Worm (Caenorhabditis elegans) whole organism, L1 larva: Measurements from ENCODE around the gene T28F3.11.

ENCODE experiments used
- aha-1 ChIP-seq: fragments of 150-350 bp; optimal IDR thresholded peaks from 2 replicates; lab custom pipeline; 2014; ENCODE audit warnings: missing biosample characterization, missing genetic modification characterization
- alr-1 ChIP-seq: fragments of 200-800 bp; sonication (Bioruptor generic); optimal IDR thresholded peaks from 2 replicates; lab custom pipeline; 2018; ENCODE audit warnings: borderline replicate concordance, mild to moderate bottlenecking, missing genetic modification characterization, missing compliant biosample characterization
- aly-2 ChIP-seq: fragments of 150-350 bp; optimal IDR thresholded peaks from 2 replicates; lab custom pipeline; 2014; ENCODE audit warnings: missing biosample characterization, missing genetic modification characterization
- blmp-1 ChIP-seq: fragments of 150-350 bp; optimal IDR thresholded peaks from 2 replicates; lab custom pipeline; 2014; ENCODE audit warnings: missing biosample characterization, missing genetic modification characterization
- elt-2 ChIP-seq: sonication (generic microtip); optimal IDR thresholded peaks from 2 replicates; lab custom pipeline; 2016; ENCODE audit warnings: missing genetic modification characterization, mild to moderate bottlenecking, inconsistent platforms, missing compliant biosample characterization, missing genetic modification reagents
- hlh-4 ChIP-seq: sonication (generic microtip); optimal IDR thresholded peaks from 2 replicates; lab custom pipeline; 2016; ENCODE audit warnings: mild to moderate bottlenecking, missing genetic modification characterization, missing compliant biosample characterization
- isw-1 ChIP-seq: fragments of 200-800 bp; sonication (Bioruptor generic); IDR thresholded peaks from 2 replicates; pipeline ENCODE4 v1.3.6; 2022; ENCODE audit warnings: missing genetic modification characterization, missing compliant biosample characterization
- lin-15B ChIP-seq: fragments of 150-350 bp; sonication (generic microtip); optimal IDR thresholded peaks from 3 replicates; lab custom pipeline; 2014; ENCODE audit warnings: missing biosample characterization, missing genetic modification characterization
- mdl-1 ChIP-seq, 2 experiments: fragments of 150-350 bp; optimal IDR thresholded peaks; 2 replicates each; lab custom pipeline; 2014 to 2017; ENCODE audit warnings: missing biosample characterization in 2 of 2, missing genetic modification characterization in 2 of 2, inconsistent platforms in 1 of 2
- nhr-19 ChIP-seq: fragments of 200-800 bp; sonication (Bioruptor generic); conservative IDR thresholded peaks from 2 replicates; pipeline ENCODE4 v1.3.6; 2022; ENCODE audit warnings: missing genetic modification characterization, missing compliant biosample characterization
- ztf-11 ChIP-seq, 2 experiments: sonication (generic microtip); optimal IDR thresholded peaks; 2 replicates each; lab custom pipeline; 2016 to 2017; ENCODE audit warnings: missing genetic modification characterization in 2 of 2, missing biosample characterization in 1 of 2, missing compliant biosample characterization in 1 of 2

DNA sequence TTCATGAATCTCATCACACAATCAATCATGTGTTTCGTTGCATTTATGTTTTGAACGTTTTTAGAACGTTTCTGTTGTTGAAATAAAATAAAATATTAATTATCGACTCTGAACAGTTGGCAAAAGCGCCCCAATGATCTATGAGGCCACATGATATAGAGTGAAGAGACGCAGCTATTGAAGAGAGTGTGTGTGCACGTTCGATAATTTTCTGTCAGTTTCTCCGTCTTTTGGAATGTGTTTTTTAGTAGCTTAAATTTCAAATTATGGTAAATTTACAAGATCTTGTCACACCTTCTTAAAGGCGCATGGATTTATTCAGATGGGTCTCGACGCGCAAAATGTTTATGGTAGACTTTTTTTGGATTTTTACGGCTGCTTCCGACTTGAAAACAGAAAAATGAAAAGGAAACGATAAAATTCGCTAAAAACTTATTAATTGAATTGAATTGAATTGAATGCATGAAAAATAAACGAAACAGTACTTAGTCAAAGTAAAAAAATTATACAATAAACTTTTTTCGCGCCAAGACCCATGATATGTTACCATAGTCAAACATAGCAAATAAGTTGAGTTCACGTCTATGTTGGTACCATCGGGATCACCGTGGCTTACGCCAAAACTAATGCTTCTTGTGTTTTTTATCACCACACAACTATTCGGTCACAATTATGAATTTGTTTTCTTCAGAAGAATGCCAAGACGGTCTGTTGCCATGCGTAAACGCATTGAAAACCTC is 42.2 kb upstream of the T28F3.11 start, which contains the start of gene C49C3.15:
- TF ChIP-seq hlh-4 (tag; lab: Kevin White, UChicago) (no peak), mdl-1 (tag; optimal IDR thresholded peaks at IDR 0.05; lab: Kevin White, UChicago) (peak in 1 of 2 experiments; percentile 22), lin-15B (tag; lab: Kevin White, UChicago) (no peak), ztf-11 (tag; optimal IDR thresholded peaks at IDR 0.05; lab: Kevin White, UChicago) (no peak), aly-2 (tag; lab: Kevin White, UChicago) (no peak), alr-1 (tag; lab: Kevin White, UChicago) (no peak), blmp-1 (no peak), elt-2 (tag; lab: Kevin White, UChicago) (no peak), nhr-19 (GFP tag; lab: Robert Waterston, UW) (no peak), aha-1 (tag; lab: Kevin White, UChicago) (no peak), isw-1 (GFP tag; lab: Robert Waterston, UW) (no peak)
